Worm (Caenorhabditis elegans): ENCODE measurements around the gene txt-4.

DNA sequence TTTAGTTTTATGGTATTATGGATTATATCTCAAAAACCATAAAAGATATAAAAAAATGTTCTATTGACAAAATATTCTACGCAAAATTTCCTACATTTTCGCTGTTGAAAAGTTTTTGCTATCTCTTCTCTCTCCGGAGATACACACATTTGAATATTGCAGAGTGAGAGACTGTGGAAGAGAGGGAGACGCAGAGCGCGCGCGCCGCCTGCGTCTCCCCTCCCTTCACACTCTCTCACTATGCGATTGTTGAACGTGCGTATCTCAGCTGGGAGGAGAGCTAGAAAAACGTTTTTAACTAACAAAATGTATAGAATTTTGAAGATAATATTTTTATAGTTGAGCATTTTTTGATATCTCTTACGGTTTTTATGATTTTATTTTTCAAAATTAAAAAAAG is 41.3 kb upstream of the txt-4 start:
- TF ChIP-seq W03F9.2 (tag; optimal IDR thresholded peaks at IDR 0.05): no peak
- no peak for TF ChIP-seq him-1 (tag; optimal IDR thresholded peaks at IDR 0.05)
